Worm (Caenorhabditis elegans) whole organism, L1 larva: ENCODE data around the gene F38B2.3.

Source experiments
- aly-2 ChIP-seq: fragments of 150-350 bp; optimal IDR thresholded peaks from 2 replicates; lab custom pipeline; 2014; ENCODE audit warnings: missing biosample characterization, missing genetic modification characterization
- dpl-1 ChIP-seq, 3 experiments: fragments of 150-350 bp in 2 of 3; sonication (generic microtip) in 1 of 3; optimal IDR thresholded peaks; 2 replicates each; lab custom pipeline; 2014 to 2017; ENCODE audit warnings: missing biosample characterization in 3 of 3, missing genetic modification characterization in 3 of 3, missing genetic modification reagents in 3 of 3
- fkh-10 ChIP-seq: sonication (generic microtip); optimal IDR thresholded peaks from 2 replicates; lab custom pipeline; 2017; ENCODE audit warnings: missing biosample characterization, missing genetic modification reagents, missing genetic modification characterization
- fos-1 ChIP-seq: fragments of 150-350 bp; optimal IDR thresholded peaks from 2 replicates; lab custom pipeline; 2014; ENCODE audit warnings: missing biosample characterization, missing genetic modification characterization
- lin-15B ChIP-seq: fragments of 150-350 bp; sonication (generic microtip); optimal IDR thresholded peaks from 3 replicates; lab custom pipeline; 2014; ENCODE audit warnings: missing biosample characterization, missing genetic modification characterization
- lsy-2 ChIP-seq, 2 experiments: fragments of 150-350 bp; optimal IDR thresholded peaks; 2 replicates each; lab custom pipeline; 2014; ENCODE audit warnings: missing biosample characterization in 2 of 2, missing genetic modification characterization in 2 of 2
- mab-9 ChIP-seq: fragments of 200-800 bp; sonication (Bioruptor generic); IDR thresholded peaks from 2 replicates; pipeline ENCODE4 v1.3.6; 2022; ENCODE audit warnings: missing genetic modification reagents, missing genetic modification characterization, missing compliant biosample characterization
- mdl-1 ChIP-seq, 2 experiments: fragments of 150-350 bp; optimal IDR thresholded peaks; 2 replicates each; lab custom pipeline; 2014 to 2017; ENCODE audit warnings: missing biosample characterization in 2 of 2, missing genetic modification characterization in 2 of 2, inconsistent platforms in 1 of 2
- nhr-28 ChIP-seq: fragments of 150-350 bp; optimal IDR thresholded peaks from 2 replicates; lab custom pipeline; 2014; ENCODE audit warnings: missing biosample characterization, missing genetic modification characterization
- nhr-71 ChIP-seq: sonication (generic microtip); optimal IDR thresholded peaks from 2 replicates; lab custom pipeline; 2016; ENCODE audit warnings: mild to moderate bottlenecking, missing genetic modification characterization, moderate library complexity, missing compliant biosample characterization
- nhr-76 ChIP-seq: sonication (generic microtip); optimal IDR thresholded peaks from 2 replicates; lab custom pipeline; 2017; ENCODE audit warnings: missing biosample characterization, missing genetic modification characterization
- rnt-1 ChIP-seq: sonication (generic microtip); optimal IDR thresholded peaks from 2 replicates; lab custom pipeline; 2016; ENCODE audit warnings: mild to moderate bottlenecking, missing genetic modification characterization, moderate library complexity, missing compliant biosample characterization
- snu-23 ChIP-seq: sonication (generic microtip); optimal IDR thresholded peaks from 2 replicates; lab custom pipeline; 2016; ENCODE audit warnings: missing genetic modification characterization, missing compliant biosample characterization

DNA sequence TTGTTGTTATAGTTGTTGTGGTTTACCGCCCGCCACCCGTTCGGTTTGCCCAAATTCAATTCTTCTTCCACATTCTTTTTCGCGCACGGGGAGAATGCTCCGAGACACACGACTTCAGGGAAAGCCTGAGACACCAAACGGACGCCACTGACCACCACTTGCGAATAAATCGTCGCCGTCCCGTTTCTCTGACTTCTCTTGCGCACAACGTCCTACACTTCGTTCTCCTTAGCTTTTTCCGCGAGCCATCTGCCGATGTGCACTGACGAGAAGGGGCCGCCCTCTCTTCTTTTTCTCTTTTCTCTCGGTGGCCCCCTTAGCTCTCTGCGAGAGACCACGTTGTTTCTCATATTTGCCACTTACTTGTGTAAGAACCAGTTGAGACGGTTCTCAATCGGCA is 29.1 kb downstream of the F38B2.3 start, which contains the start of gene C03A3.1:
- TF ChIP-seq lin-15B (no peak), fos-1 (no peak), nhr-76 (no peak), nhr-28 (no peak), aly-2 (tag; lab: Kevin White, UChicago) (no peak), mdl-1 (tag; optimal IDR thresholded peaks at IDR 0.05; lab: Kevin White, UChicago) (no peak), nhr-71 (tag; lab: Kevin White, UChicago) (peak; percentile 8), rnt-1 (tag; lab: Kevin White, UChicago) (no peak), fkh-10 (GFP tag; lab: Kevin White, UChicago) (no peak), dpl-1 (GFP tag; optimal IDR thresholded peaks at IDR 0.05; lab: Kevin White, UChicago) (no peak), mab-9 (no peak), snu-23 (GFP tag; lab: Kevin White, UChicago) (no peak), lsy-2 (tag; optimal IDR thresholded peaks at IDR 0.05; lab: Kevin White, UChicago) (peak in 1 of 2 experiments; percentile 5)
